Worm (Caenorhabditis elegans) whole organism, late embryonic: ENCODE measurements around the gene sdpn-1.

Experiments
- C08G9.2 ChIP-seq: sonication (generic microtip); optimal IDR thresholded peaks from 2 replicates; lab custom pipeline; 2016; ENCODE audit warnings: mild to moderate bottlenecking, missing genetic modification characterization, moderate library complexity, missing compliant biosample characterization
- C38D4.7 ChIP-seq: fragments of 200-800 bp; sonication (Bioruptor generic); optimal IDR thresholded peaks from 2 replicates; lab custom pipeline; 2018; ENCODE audit warnings: mild to moderate bottlenecking, missing genetic modification characterization, moderate library complexity, missing compliant biosample characterization
- F13H6.1 ChIP-seq: sonication (generic microtip); optimal IDR thresholded peaks from 2 replicates; lab custom pipeline; 2016; ENCODE audit warnings: missing genetic modification characterization, missing compliant biosample characterization
- K02D7.2 ChIP-seq: sonication (generic microtip); optimal IDR thresholded peaks from 2 replicates; lab custom pipeline; 2017; ENCODE audit warnings: mild to moderate bottlenecking, missing genetic modification characterization, missing compliant biosample characterization
- Y22D7AL.16 ChIP-seq: sonication (generic microtip); optimal IDR thresholded peaks from 2 replicates; lab custom pipeline; 2016; ENCODE audit warnings: missing genetic modification characterization, missing compliant biosample characterization
- ama-1 ChIP-seq: fragments of 150-350 bp; optimal IDR thresholded peaks from 2 replicates; lab custom pipeline; 2014
- ceh-18 ChIP-seq: sonication (generic microtip); optimal IDR thresholded peaks from 2 replicates; lab custom pipeline; 2016; ENCODE audit warnings: missing genetic modification characterization, missing compliant biosample characterization
- ceh-19 ChIP-seq: fragments of 200-800 bp; sonication (Bioruptor generic); optimal IDR thresholded peaks from 2 replicates; lab custom pipeline; 2018; ENCODE audit warnings: mild to moderate bottlenecking, missing genetic modification characterization, missing compliant biosample characterization
- ceh-22 ChIP-seq: sonication (generic microtip); optimal IDR thresholded peaks from 2 replicates; lab custom pipeline; 2017; ENCODE audit warnings: missing biosample characterization, missing genetic modification characterization
- ceh-31 ChIP-seq: sonication (generic microtip); optimal IDR thresholded peaks from 2 replicates; lab custom pipeline; 2016; ENCODE audit warnings: missing genetic modification characterization, missing compliant biosample characterization
- ceh-34 ChIP-seq: sonication (generic microtip); optimal IDR thresholded peaks from 2 replicates; lab custom pipeline; 2016; ENCODE audit warnings: mild to moderate bottlenecking, missing genetic modification characterization, missing compliant biosample characterization
- ceh-48 ChIP-seq: sonication (generic microtip); optimal IDR thresholded peaks from 2 replicates; lab custom pipeline; 2016; ENCODE audit warnings: missing genetic modification characterization, inconsistent platforms, missing compliant biosample characterization
- che-1 ChIP-seq: sonication (generic microtip); optimal IDR thresholded peaks from 2 replicates; lab custom pipeline; 2016; ENCODE audit warnings: mild to moderate bottlenecking, missing genetic modification characterization, missing compliant biosample characterization
- dve-1 ChIP-seq: sonication (generic microtip); optimal IDR thresholded peaks from 2 replicates; lab custom pipeline; 2017; ENCODE audit warnings: antibody characterized with exemption, mild to moderate bottlenecking, missing genetic modification characterization, missing compliant biosample characterization
- elt-4 ChIP-seq: sonication (generic microtip); optimal IDR thresholded peaks from 2 replicates; lab custom pipeline; 2016; ENCODE audit warnings: missing genetic modification characterization, missing compliant biosample characterization
- fax-1 ChIP-seq: sonication (generic microtip); optimal IDR thresholded peaks from 2 replicates; lab custom pipeline; 2016; ENCODE audit warnings: missing genotype, missing genetic modification characterization, missing compliant biosample characterization
- fkh-10 ChIP-seq: fragments of 150-350 bp; optimal IDR thresholded peaks from 2 replicates; lab custom pipeline; 2014; ENCODE audit warnings: missing biosample characterization, missing genetic modification reagents, missing genetic modification characterization
- gmeb-2 ChIP-seq: sonication (generic microtip); optimal IDR thresholded peaks from 2 replicates; lab custom pipeline; 2016; ENCODE audit warnings: missing genetic modification characterization, inconsistent platforms, missing compliant biosample characterization
- hlh-15 ChIP-seq: sonication (generic microtip); optimal IDR thresholded peaks from 2 replicates; lab custom pipeline; 2016; ENCODE audit warnings: missing genetic modification characterization, missing compliant biosample characterization
- hlh-30 ChIP-seq: sonication (generic microtip); optimal IDR thresholded peaks from 2 replicates; lab custom pipeline; 2017; ENCODE audit warnings: antibody characterized with exemption, missing genetic modification characterization, missing compliant biosample characterization; ENCODE audit not compliant: insufficient read depth
- hlh-6 ChIP-seq: sonication (generic microtip); optimal IDR thresholded peaks from 2 replicates; lab custom pipeline; 2016; ENCODE audit warnings: missing genotype, missing genetic modification characterization, missing compliant biosample characterization
- mec-3 ChIP-seq: sonication (generic microtip); optimal IDR thresholded peaks from 2 replicates; lab custom pipeline; 2016; ENCODE audit warnings: borderline replicate concordance, missing genetic modification characterization, missing compliant biosample characterization
- nfya-1 ChIP-seq: sonication (generic microtip); optimal IDR thresholded peaks from 2 replicates; lab custom pipeline; 2017; ENCODE audit warnings: missing genetic modification characterization, mild to moderate bottlenecking, missing compliant biosample characterization, antibody characterized with exemption, moderate library complexity
- nhr-232 ChIP-seq: sonication (generic microtip); optimal IDR thresholded peaks from 2 replicates; lab custom pipeline; 2016; ENCODE audit warnings: missing genetic modification characterization, missing compliant biosample characterization
- npax-4 ChIP-seq: sonication (generic microtip); optimal IDR thresholded peaks from 2 replicates; lab custom pipeline; 2016; ENCODE audit warnings: missing genetic modification characterization, missing compliant biosample characterization
- odd-2 ChIP-seq: sonication (generic microtip); optimal IDR thresholded peaks from 2 replicates; lab custom pipeline; 2017; ENCODE audit warnings: antibody characterized with exemption, mild to moderate bottlenecking, missing genetic modification characterization, missing compliant biosample characterization
- pag-3 ChIP-seq: sonication (generic microtip); optimal IDR thresholded peaks from 2 replicates; lab custom pipeline; 2016; ENCODE audit warnings: missing compliant biosample characterization, missing genetic modification characterization, borderline replicate concordance
- pax-1 ChIP-seq: fragments of 150-350 bp; optimal IDR thresholded peaks from 2 replicates; lab custom pipeline; 2014; ENCODE audit warnings: missing biosample characterization, missing genetic modification characterization
- pha-4 ChIP-seq: fragments of 150-350 bp; optimal IDR thresholded peaks from 2 replicates; lab custom pipeline; 2018; ENCODE audit warnings: missing biosample characterization, missing genetic modification reagents, missing genetic modification characterization
- pqm-1 ChIP-seq: sonication (generic microtip); optimal IDR thresholded peaks from 2 replicates; lab custom pipeline; 2016; ENCODE audit warnings: missing genetic modification characterization, missing compliant biosample characterization
- pros-1 ChIP-seq: fragments of 150-350 bp; optimal IDR thresholded peaks from 2 replicates; lab custom pipeline; 2014; ENCODE audit warnings: missing biosample characterization, missing genetic modification reagents, missing genetic modification characterization
- ref-2 ChIP-seq: sonication (generic microtip); optimal IDR thresholded peaks from 2 replicates; lab custom pipeline; 2016; ENCODE audit warnings: missing genetic modification characterization, missing compliant biosample characterization
- sdc-2 ChIP-seq: sonication (generic microtip); optimal IDR thresholded peaks from 2 replicates; lab custom pipeline; 2016; ENCODE audit warnings: missing genotype, missing genetic modification characterization, missing compliant biosample characterization
- syd-9 ChIP-seq: sonication (generic microtip); optimal IDR thresholded peaks from 2 replicates; lab custom pipeline; 2016; ENCODE audit warnings: mild to moderate bottlenecking, missing genetic modification characterization, moderate library complexity, missing compliant biosample characterization
- tbx-2 ChIP-seq: sonication (generic microtip); optimal IDR thresholded peaks from 2 replicates; lab custom pipeline; 2016; ENCODE audit warnings: missing genetic modification characterization, missing compliant biosample characterization
- tbx-7 ChIP-seq: sonication (generic microtip); optimal IDR thresholded peaks from 2 replicates; lab custom pipeline; 2016; ENCODE audit warnings: missing genotype, missing genetic modification characterization, missing compliant biosample characterization
- ttx-3 ChIP-seq: sonication (generic microtip); optimal IDR thresholded peaks from 2 replicates; lab custom pipeline; 2016; ENCODE audit warnings: missing genetic modification reagents, missing genetic modification characterization, missing compliant biosample characterization
- unc-3 ChIP-seq, 2 experiments: fragments of 200-800 bp in 1 of 2; sonication (Bioruptor generic) in 1 of 2; sonication (generic microtip) in 1 of 2; conservative IDR thresholded peaks in 1 of 2; optimal IDR thresholded peaks in 1 of 2; 2 replicates each; pipeline versions ENCODE4 v1.3.6 to Lab custom; 2016 to 2022; ENCODE audit warnings: missing compliant biosample characterization in 2 of 2, missing genetic modification characterization in 2 of 2, missing genetic modification reagents in 1 of 2
- unc-42 ChIP-seq: sonication (generic microtip); optimal IDR thresholded peaks from 2 replicates; lab custom pipeline; 2016; ENCODE audit warnings: missing genotype, missing genetic modification characterization, missing compliant biosample characterization
- unc-55 ChIP-seq: sonication (generic microtip); optimal IDR thresholded peaks from 2 replicates; lab custom pipeline; 2017; ENCODE audit warnings: missing biosample characterization, missing genetic modification reagents, missing genetic modification characterization
- unc-86 ChIP-seq: sonication (generic microtip); optimal IDR thresholded peaks from 2 replicates; lab custom pipeline; 2016; ENCODE audit warnings: missing genetic modification characterization, missing compliant biosample characterization
- zip-5 ChIP-seq: sonication (generic microtip); optimal IDR thresholded peaks from 2 replicates; lab custom pipeline; 2016; ENCODE audit warnings: missing genetic modification characterization, missing compliant biosample characterization
- ztf-16 ChIP-seq: sonication (generic microtip); optimal IDR thresholded peaks from 2 replicates; lab custom pipeline; 2017; ENCODE audit warnings: missing genetic modification characterization, missing compliant biosample characterization

sdpn-1 gene

ce11 chrX:8029080-8029479 is 31.1 kb upstream of the sdpn-1 start, which contains the start of gene C34D10.1:
C34D10.1 (plus strand) TSS chrX:8029479.
- no peak for TF ChIP-seq ttx-3 (tag; lab: Kevin White, UChicago)
- TF ChIP-seq hlh-15 (tag; lab: Kevin White, UChicago): no peak
- TF ChIP-seq ceh-34 (tag; lab: Kevin White, UChicago): peak; percentile 31
- no peak for TF ChIP-seq elt-4 (tag; lab: Kevin White, UChicago)
- TF ChIP-seq hlh-6 (tag; lab: Kevin White, UChicago): no peak
- peak; percentile 42 for TF ChIP-seq nfya-1 (tag; lab: Kevin White, UChicago)
- TF ChIP-seq ceh-19: no peak
- no peak for TF ChIP-seq C38D4.7
- peak; percentile 46 for TF ChIP-seq ceh-31
- no peak for TF ChIP-seq pag-3
- TF ChIP-seq ztf-16 (tag; lab: Kevin White, UChicago): no peak
- TF ChIP-seq mec-3 (tag; lab: Kevin White, UChicago): no peak
- TF ChIP-seq unc-86 (tag; lab: Kevin White, UChicago): no peak
- TF ChIP-seq ceh-48: peak; percentile 35
- no peak for TF ChIP-seq fax-1
- TF ChIP-seq unc-3 (GFP tag; conservative IDR thresholded peaks at IDR 0.05; lab: Robert Waterston, UW): no peak
- no peak for TF ChIP-seq unc-3 (tag; optimal IDR thresholded peaks at IDR 0.05; lab: Kevin White, UChicago)
- no peak for TF ChIP-seq gmeb-2 (tag; lab: Kevin White, UChicago)
- no peak for TF ChIP-seq ceh-22 (tag; lab: Kevin White, UChicago)
- TF ChIP-seq tbx-2 (tag; lab: Kevin White, UChicago): peak; percentile 16
- peak; percentile 43 for TF ChIP-seq ref-2 (tag; lab: Kevin White, UChicago)
- TF ChIP-seq sdc-2 (tag; lab: Kevin White, UChicago): peak; percentile 66
- TF ChIP-seq npax-4: no peak
- TF ChIP-seq F13H6.1 (tag; lab: Kevin White, UChicago): peak; percentile 26
- peak; percentile 63 for TF ChIP-seq hlh-30
- no peak for TF ChIP-seq syd-9 (tag; lab: Kevin White, UChicago)
- peak; percentile 35 for TF ChIP-seq ceh-18 (tag; lab: Kevin White, UChicago)
- no peak for TF ChIP-seq zip-5
- TF ChIP-seq ama-1 (lab: Kevin White, UChicago): no peak
- TF ChIP-seq K02D7.2: no peak
- TF ChIP-seq odd-2: no peak
- TF ChIP-seq pax-1 (tag; lab: Kevin White, UChicago): no peak

ce11 chrX:8027509-8027908 is 29.5 kb upstream of the sdpn-1 start:
- TF ChIP-seq che-1 (tag; lab: Kevin White, UChicago) (no peak), ceh-18 (tag; lab: Kevin White, UChicago) (no peak), ama-1 (lab: Kevin White, UChicago) (no peak), dve-1 (no peak), pqm-1 (tag; lab: Kevin White, UChicago) (no peak), unc-42 (tag; lab: Kevin White, UChicago) (no peak), pros-1 (no peak)

DNA sequence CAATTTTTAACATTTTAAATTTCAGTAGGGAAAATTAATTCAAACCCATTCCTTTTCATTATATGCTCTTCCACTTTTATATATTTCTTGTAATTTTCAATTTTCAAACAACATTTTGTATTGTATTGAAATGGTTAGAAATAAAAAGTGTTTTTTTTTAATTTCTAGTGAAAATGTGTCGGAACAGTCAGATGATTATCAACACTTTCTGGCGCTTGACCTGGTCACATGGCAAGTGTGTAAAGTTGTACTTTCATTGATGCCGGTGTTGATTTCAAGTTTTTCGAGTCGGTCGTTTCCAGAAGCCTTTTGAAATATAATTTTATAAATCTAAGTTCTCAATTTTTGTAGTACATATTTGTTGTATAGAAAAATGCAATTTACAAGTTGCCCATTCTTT is 28.7 kb upstream of the sdpn-1 start:
- TF ChIP-seq elt-4 (tag; lab: Kevin White, UChicago) (no peak), nhr-232 (no peak), pha-4 (tag; lab: Kevin White, UChicago) (no peak), tbx-7 (no peak)
- TF ChIP-seq, all 69 proteins: peak for 0

DNA sequence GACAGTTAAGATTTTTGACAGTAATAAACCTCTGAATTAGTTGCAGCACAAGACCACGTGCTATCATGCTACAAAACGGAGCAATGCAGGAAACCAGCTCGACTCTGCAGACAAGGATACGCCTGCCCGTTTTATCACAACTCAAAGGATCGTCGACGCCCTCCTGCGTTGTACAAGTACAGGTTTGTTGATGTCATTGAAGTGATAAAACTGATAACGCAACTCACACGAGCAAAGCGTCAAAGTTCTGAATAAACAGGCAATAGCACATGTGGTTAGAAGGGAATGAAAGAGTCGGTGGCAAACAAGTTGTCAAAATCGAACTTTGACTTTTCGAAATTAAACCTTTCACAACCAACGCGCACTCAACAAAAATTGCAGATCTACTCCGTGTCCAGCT is 24.7 kb upstream of the sdpn-1 start:
- TF ChIP-seq tbx-2 (tag; lab: Kevin White, UChicago) (no peak), pros-1 (no peak), fkh-10 (GFP tag; lab: Kevin White, UChicago) (no peak), zip-5 (no peak), ceh-31 (no peak), C08G9.2 (tag; lab: Kevin White, UChicago) (no peak), unc-55 (GFP tag; lab: Kevin White, UChicago) (no peak), Y22D7AL.16 (no peak)
